Worm (Caenorhabditis elegans) whole organism, young adult: Measurements from ENCODE around the gene mec-10.

Experiments
- athp-1 ChIP-seq: sonication (generic microtip); optimal IDR thresholded peaks from 2 replicates; lab custom pipeline; 2017; ENCODE audit warnings: mild to moderate bottlenecking, missing genetic modification characterization, missing compliant biosample characterization
- nhr-90 ChIP-seq: sonication (generic microtip); optimal IDR thresholded peaks from 2 replicates; lab custom pipeline; 2016; ENCODE audit warnings: missing genotype, mild to moderate bottlenecking, missing genetic modification characterization, missing compliant biosample characterization

ce11 chrX:8422020-8422419 is 48.1 kb downstream of the mec-10 start, which contains the start of gene tag-123:
- TF ChIP-seq athp-1 (tag; lab: Kevin White, UChicago) (no peak), nhr-90 (tag; lab: Kevin White, UChicago) (no peak)
